Fruit fly (Drosophila melanogaster): ENCODE data around the gene CG6023.

DNA sequence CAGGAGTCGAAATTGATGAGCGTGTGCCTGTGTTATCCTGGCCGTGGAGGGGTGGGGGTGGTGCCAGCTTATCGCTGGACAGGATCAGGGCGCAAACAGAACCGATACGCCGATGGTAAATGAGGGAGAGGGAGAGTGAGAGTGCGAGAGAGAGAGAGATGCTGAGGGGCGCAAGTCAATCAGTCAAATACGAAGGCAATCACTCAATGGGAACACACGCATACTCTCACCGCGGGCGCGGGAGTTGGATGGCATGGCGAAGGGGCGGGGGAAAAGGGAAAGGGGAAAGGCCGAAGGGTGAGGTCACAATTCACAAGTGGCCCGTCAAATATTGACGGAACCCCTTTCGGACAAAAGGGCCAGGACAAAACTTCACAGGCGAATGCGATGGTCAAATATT, 32.3 kb downstream of the CG6023 start:
- TF ChIP-seq tai (GFP tag; optimal IDR thresholded peaks at IDR 0.05) (no peak), fru (GFP tag; optimal IDR thresholded peaks at IDR 0.05) (no peak)
